Fruit fly (Drosophila melanogaster): Measurements from ENCODE around the gene CG31689.

The CG31689 gene

DNA sequence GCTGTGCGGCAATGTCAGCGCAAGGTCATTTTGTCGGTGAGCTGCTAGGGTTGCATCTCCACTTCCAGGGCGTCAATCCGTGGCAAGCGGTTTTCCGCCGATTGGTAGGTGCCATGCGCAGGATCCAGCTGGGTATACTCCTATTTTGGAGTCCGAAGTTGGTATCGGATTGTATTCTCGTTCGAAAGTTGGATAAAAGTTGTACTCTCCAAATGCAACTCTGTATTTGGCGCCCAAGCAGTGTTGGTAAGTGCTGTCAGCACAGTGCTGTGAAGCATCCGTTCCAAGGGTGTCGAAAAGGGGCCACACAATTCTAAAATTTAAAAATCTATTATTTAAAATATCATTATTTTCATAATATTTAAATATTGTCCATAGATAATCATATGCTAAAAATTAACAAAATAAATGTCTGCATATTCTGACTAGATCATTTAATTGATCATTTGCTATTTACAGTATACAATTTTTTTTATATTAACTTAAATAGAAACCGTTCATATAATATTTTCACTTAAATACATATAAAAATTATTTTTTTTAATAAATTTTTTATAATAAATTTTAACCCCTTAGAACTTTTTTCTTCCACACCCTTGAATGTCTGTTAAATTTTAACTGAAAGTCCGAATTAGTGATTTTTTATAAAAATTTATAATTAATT, 23.1 kb downstream of the CG31689 start (continued):
- TF ChIP-seq pb (GFP tag; optimal IDR thresholded peaks at IDR 0.05): peak; percentile 75
- 0 out of 4 replicates have a peak, but pooled peaks have one; percentile 1 for TF ChIP-seq chinmo (GFP tag; IDR thresholded peaks at IDR 0.05; ENCODE audit: partially characterized antibody)
- TF ChIP-seq grau (tag; optimal IDR thresholded peaks at IDR 0.05): peak; percentile 93
- peak; percentile 81 for TF ChIP-seq twi (tag; optimal IDR thresholded peaks at IDR 0.05)
- TF ChIP-seq sima (GFP tag; optimal IDR thresholded peaks at IDR 0.05): peak; percentile 18
- TF ChIP-seq CG5180 (GFP tag; optimal IDR thresholded peaks at IDR 0.05): peak; percentile 43
- peak; percentile 86 for TF ChIP-seq Ssrp (tag; optimal IDR thresholded peaks at IDR 0.05)
- TF ChIP-seq CG4854 (GFP tag; optimal IDR thresholded peaks at IDR 0.05): peak; percentile 78
- TF ChIP-seq Scr (GFP tag; IDR thresholded peaks at IDR 0.05; ENCODE audit: partially characterized antibody): peak; percentile 56; the same call in 1 of the 2 replicates
- TF ChIP-seq CG4282 (GFP tag; optimal IDR thresholded peaks at IDR 0.05): peak; percentile 78
- peak; percentile 87 for TF ChIP-seq ci (GFP tag; IDR thresholded peaks at IDR 0.05)
- peak; percentile 80 for TF ChIP-seq esg (GFP tag; conservative IDR thresholded peaks at IDR 0.05)
- peak; percentile 64 for TF ChIP-seq Atf-2 (GFP tag; optimal IDR thresholded peaks at IDR 0.05)
- TF ChIP-seq ab (GFP tag; optimal IDR thresholded peaks at IDR 0.05): peak; percentile 2
- TF ChIP-seq unc-4 (GFP tag; IDR thresholded peaks at IDR 0.05; ENCODE audit: partially characterized antibody): peak; percentile 56
- TF ChIP-seq pho (GFP tag; optimal IDR thresholded peaks at IDR 0.05): peak; percentile 82
- TF ChIP-seq ash1 (GFP tag; optimal IDR thresholded peaks at IDR 0.05): peak; percentile 82
- peak; percentile 93 for TF ChIP-seq CG12659 (GFP tag; optimal IDR thresholded peaks at IDR 0.05)
- peak; percentile 83 for TF ChIP-seq CG9727 (GFP tag; optimal IDR thresholded peaks at IDR 0.05)
- peak; percentile 75 for TF ChIP-seq ssp (GFP tag; IDR thresholded peaks at IDR 0.05)
- peak; percentile 74 for TF ChIP-seq Bdp1 (GFP tag; optimal IDR thresholded peaks at IDR 0.05)
- TF ChIP-seq phol (tag; optimal IDR thresholded peaks at IDR 0.05): peak; percentile 86
- peak; percentile 78 for TF ChIP-seq her (GFP tag; optimal IDR thresholded peaks at IDR 0.05)
- peak; percentile 64 for TF ChIP-seq MTF-1 (GFP tag; optimal IDR thresholded peaks at IDR 0.05; ENCODE audit: borderline replicate concordance)
- peak; percentile 80 for TF ChIP-seq CG1602 (GFP tag; optimal IDR thresholded peaks at IDR 0.05)
- peak; percentile 92 for TF ChIP-seq CG18599 (GFP tag; optimal IDR thresholded peaks at IDR 0.05)
- peak; percentile 42; the same call in 1 of the 3 replicates for TF ChIP-seq HLH4C (GFP tag; IDR thresholded peaks at IDR 0.05; ENCODE audit: partially characterized antibody)
- peak; percentile 61 for TF ChIP-seq schlank (tag; optimal IDR thresholded peaks at IDR 0.05)
- TF ChIP-seq Pdp1 (GFP tag; optimal IDR thresholded peaks at IDR 0.05): peak; percentile 65 to 79
- peak; percentile 81 for TF ChIP-seq Atf6 (GFP tag; IDR thresholded peaks at IDR 0.05)
- peak; percentile 64; the same call in 1 of the 2 replicates for TF ChIP-seq Oaz (GFP tag; IDR thresholded peaks at IDR 0.05)
- TF ChIP-seq HmgZ (tag; optimal IDR thresholded peaks at IDR 0.05): peak; percentile 90
- TF ChIP-seq bigmax (GFP tag; optimal IDR thresholded peaks at IDR 0.05): peak; percentile 53
- peak; percentile 90 for TF ChIP-seq CG11247 (GFP tag; IDR thresholded peaks at IDR 0.05)
- peak; percentile 66 for TF ChIP-seq Mes4 (GFP tag; optimal IDR thresholded peaks at IDR 0.05)
- TF ChIP-seq Aef1 (GFP tag; IDR thresholded peaks at IDR 0.05): peak; percentile 79
- peak; percentile 27 for TF ChIP-seq fd102C (GFP tag; optimal IDR thresholded peaks at IDR 0.05)
- no peak for TF ChIP-seq CG14965 (GFP tag; optimal IDR thresholded peaks at IDR 0.05; ENCODE audit: borderline replicate concordance)
- peak; percentile 61 for TF ChIP-seq CG6683 (GFP tag; optimal IDR thresholded peaks at IDR 0.05)
- TF ChIP-seq grn (GFP tag; optimal IDR thresholded peaks at IDR 0.05): no peak
- peak; percentile 59 for TF ChIP-seq CG4707 (GFP tag; optimal IDR thresholded peaks at IDR 0.05)
- TF ChIP-seq Six4 (GFP tag; optimal IDR thresholded peaks at IDR 0.05): peak; percentile 66
- TF ChIP-seq Meics (GFP tag; optimal IDR thresholded peaks at IDR 0.05): peak; percentile 90
- TF ChIP-seq CG30403 (GFP tag; optimal IDR thresholded peaks at IDR 0.05): peak; percentile 90
- TF ChIP-seq CG3847 (GFP tag; IDR thresholded peaks at IDR 0.05): peak; percentile 96
- TF ChIP-seq chif (GFP tag; optimal IDR thresholded peaks at IDR 0.05): peak; percentile 72 to 74
- TF ChIP-seq gcm (GFP tag; optimal IDR thresholded peaks at IDR 0.05): peak; percentile 88
- TF ChIP-seq zf30C (GFP tag; optimal IDR thresholded peaks at IDR 0.05): peak; percentile 40

Measured in whole organism, embryonic.